Worm (Caenorhabditis elegans): Measurements from ENCODE around the gene moc-1.

moc-1 gene

ce11 chrX:10162476-10162875, 24.1 kb upstream of the moc-1 start:
- TF ChIP-seq F44E2.7 (GFP tag; IDR thresholded peaks at IDR 0.05) (no peak), unc-62 (GFP tag; optimal IDR thresholded peaks at IDR 0.05 in 1 of 2) (peak in 1 of 2 experiments; percentile 54), unc-62 (tag; optimal IDR thresholded peaks at IDR 0.05) (no peak), hlh-11 (tag; optimal IDR thresholded peaks at IDR 0.05) (no peak), ces-1 (GFP tag; optimal IDR thresholded peaks at IDR 0.05) (peak; percentile 28), aha-1 (tag) (no peak), fkh-10 (GFP tag; optimal IDR thresholded peaks at IDR 0.05) (peak; percentile 43), daf-16 (GFP tag; optimal IDR thresholded peaks at IDR 0.05) (no peak), daf-16 (tag; optimal IDR thresholded peaks at IDR 0.05) (no peak), spr-3 (GFP tag; optimal IDR thresholded peaks at IDR 0.05) (no peak), nhr-237 (tag; optimal IDR thresholded peaks at IDR 0.05) (no peak), ceh-62 (tag; optimal IDR thresholded peaks at IDR 0.05) (no peak), php-3 (GFP tag; IDR thresholded peaks at IDR 0.05) (no peak), nhr-102 (tag; optimal IDR thresholded peaks at IDR 0.05) (no peak)

- TF ChIP-seq saeg-2 (GFP tag; IDR thresholded peaks at IDR 0.05) (no peak), unc-62 (GFP tag; optimal IDR thresholded peaks at IDR 0.05 in 1 of 2) (peak in 1 of 2 experiments; percentile 94), unc-62 (tag; optimal IDR thresholded peaks at IDR 0.05) (no peak), ceh-32 (tag; optimal IDR thresholded peaks at IDR 0.05; ENCODE audit: poor library complexity) (no peak)
Observed at ce11 chrX:10160097-10160677, 21.8 kb upstream of the moc-1 start, which contains the start of gene F09B9.4. F09B9.4 (plus strand) TSS chrX:10160627.

- TF ChIP-seq ZK546.5 (tag; optimal IDR thresholded peaks at IDR 0.05) (no peak), dmd-6 (GFP tag; IDR thresholded peaks at IDR 0.05) (peak; percentile 63; the same call in 1 of the 2 replicates), set-16 (GFP tag; IDR thresholded peaks at IDR 0.05) (peak; percentile 24; the same call in 1 of the 2 replicates), lsy-2 (tag; optimal IDR thresholded peaks at IDR 0.05) (peak; percentile 47 to 76), aha-1 (tag) (peak; percentile 97), php-3 (GFP tag; IDR thresholded peaks at IDR 0.05) (peak; percentile 46; the same call in 1 of the 2 replicates), Y48G9A.11 (GFP tag; IDR thresholded peaks at IDR 0.05) (no peak), dpl-1 (GFP tag; optimal IDR thresholded peaks at IDR 0.05) (peak; percentile 62), nhr-48 (tag; optimal IDR thresholded peaks at IDR 0.05) (peak; percentile 30), duxl-1 (tag; optimal IDR thresholded peaks at IDR 0.05; ENCODE audit: poor library complexity) (peak; percentile 16), nhr-28 (tag; optimal IDR thresholded peaks at IDR 0.05) (peak; percentile 86), unc-62 (GFP tag; optimal IDR thresholded peaks at IDR 0.05 in 1 of 2) (peak in 1 of 2 experiments; percentile 81), unc-62 (tag; optimal IDR thresholded peaks at IDR 0.05) (no peak), saeg-2 (GFP tag; IDR thresholded peaks at IDR 0.05) (no peak), nhr-6 (tag; optimal IDR thresholded peaks at IDR 0.05) (no peak), mdl-1 (tag; optimal IDR thresholded peaks at IDR 0.05) (peak in 1 of 2 experiments; percentile 70), F44E2.7 (GFP tag; IDR thresholded peaks at IDR 0.05) (no peak), nhr-11 (tag; optimal IDR thresholded peaks at IDR 0.05) (peak; percentile 32), T20F7.1 (GFP tag; optimal IDR thresholded peaks at IDR 0.05) (no peak), nhr-102 (tag; optimal IDR thresholded peaks at IDR 0.05) (no peak), ztf-7 (tag; optimal IDR thresholded peaks at IDR 0.05) (no peak), nhr-77 (tag; optimal IDR thresholded peaks at IDR 0.05) (peak; percentile 49), hlh-11 (tag; optimal IDR thresholded peaks at IDR 0.05) (peak; percentile 89), hmg-1.1 (GFP tag; IDR thresholded peaks at IDR 0.05) (peak; percentile 77), mep-1 (tag; optimal IDR thresholded peaks at IDR 0.05) (peak; percentile 77), arid-1 (GFP tag; conservative IDR thresholded peaks at IDR 0.05) (no peak; the same call in 1 of the 2 replicates), daf-16 (GFP tag; optimal IDR thresholded peaks at IDR 0.05) (no peak), daf-16 (tag; optimal IDR thresholded peaks at IDR 0.05) (peak; percentile 52), Y75B8A.6 (GFP tag; IDR thresholded peaks at IDR 0.05) (no peak), snpc-1.2 (GFP tag; IDR thresholded peaks at IDR 0.05) (no peak), sdz-12 (GFP tag; optimal IDR thresholded peaks at IDR 0.05) (no peak), pqm-1 (tag; optimal IDR thresholded peaks at IDR 0.05) (no peak), nhr-76 (tag; optimal IDR thresholded peaks at IDR 0.05) (no peak), mxl-3 (GFP tag; optimal IDR thresholded peaks at IDR 0.05) (peak; percentile 99), jun-1 (tag; optimal IDR thresholded peaks at IDR 0.05) (no peak), ceh-20 (GFP tag; IDR thresholded peaks at IDR 0.05) (0 out of 2 replicates have a peak, but pooled peaks have one; percentile 34), egl-27 (tag; optimal IDR thresholded peaks at IDR 0.05) (no peak), mes-2 (tag; optimal IDR thresholded peaks at IDR 0.05; ENCODE audit: poor library complexity, severe bottlenecking) (peak; percentile 83), ceh-82 (tag; optimal IDR thresholded peaks at IDR 0.05) (no peak), dve-1 (tag; optimal IDR thresholded peaks at IDR 0.05; ENCODE audit: insufficient read depth) (peak; percentile 82)
Observed at ce11 chrX:10158716-10159115, 20.3 kb upstream of the moc-1 start, which contains the start of gene erd-2.1. erd-2.1 (minus strand) TSS chrX:10158829.

Data from whole organism, L4 larva.